Worm (Caenorhabditis elegans) whole organism, young adult: Measurements from ENCODE around the gene fbxa-79.
"Not testable (repeated sequence)": the region's sequence is repeated elsewhere in the genome, so short reads cannot be mapped to it uniquely, and the experiment has no call there.

Experiments
- F39B2.1 ChIP-seq: fragments of 200-800 bp; sonication (Bioruptor generic); IDR thresholded peaks from 2 replicates; pipeline ENCODE4 v1.3.6; 2022; ENCODE audit warnings: missing genetic modification reagents, missing genetic modification characterization, missing compliant biosample characterization
- K11D2.4 ChIP-seq: fragments of 200-800 bp; sonication (Bioruptor generic); IDR thresholded peaks from 2 replicates; pipeline ENCODE4 v1.3.6; 2022; ENCODE audit warnings: missing genetic modification reagents, missing genetic modification characterization, missing compliant biosample characterization
- T26A5.8 ChIP-seq: sonication (generic microtip); optimal IDR thresholded peaks from 2 replicates; lab custom pipeline; 2016; ENCODE audit warnings: missing genetic modification characterization, missing compliant biosample characterization
- Y53F4B.3 ChIP-seq: fragments of 200-800 bp; sonication (Bioruptor generic); IDR thresholded peaks from 2 replicates; pipeline ENCODE4 v1.3.6; 2022; ENCODE audit warnings: missing genetic modification reagents, missing genetic modification characterization, missing compliant biosample characterization
- ZK185.1 ChIP-seq: sonication (generic microtip); optimal IDR thresholded peaks from 2 replicates; lab custom pipeline; 2016; ENCODE audit warnings: mild to moderate bottlenecking, missing genetic modification characterization, missing compliant biosample characterization; ENCODE audit not compliant: poor library complexity, severe bottlenecking
- aptf-2 ChIP-seq: fragments of 200-800 bp; sonication (Bioruptor generic); conservative IDR thresholded peaks from 2 replicates; pipeline ENCODE4 v1.3.6; 2022; ENCODE audit warnings: missing genetic modification reagents, missing genetic modification characterization, missing compliant biosample characterization
- bed-1 ChIP-seq: fragments of 200-800 bp; sonication (Bioruptor generic); IDR thresholded peaks from 2 replicates; pipeline ENCODE4 v1.3.6; 2022; ENCODE audit warnings: missing genetic modification reagents, missing genetic modification characterization, missing compliant biosample characterization
- cebp-1 ChIP-seq, 2 experiments: fragments of 200-800 bp in 1 of 2; sonication (Bioruptor generic) in 1 of 2; sonication (generic microtip) in 1 of 2; IDR thresholded peaks in 1 of 2; optimal IDR thresholded peaks in 1 of 2; 2 replicates each; pipeline versions ENCODE4 v1.3.6 to Lab custom; 2017 to 2022; ENCODE audit warnings: missing compliant biosample characterization in 2 of 2, missing genetic modification characterization in 2 of 2, mild to moderate bottlenecking in 1 of 2, missing genetic modification reagents in 1 of 2, moderate library complexity in 1 of 2
- ceh-27 ChIP-seq: fragments of 200-800 bp; sonication (Bioruptor generic); optimal IDR thresholded peaks from 2 replicates; lab custom pipeline; 2018; ENCODE audit warnings: mild to moderate bottlenecking, missing genetic modification characterization, moderate library complexity, missing compliant biosample characterization
- ceh-91 ChIP-seq: fragments of 200-800 bp; sonication (Bioruptor generic); IDR thresholded peaks from 2 replicates; pipeline ENCODE4 v1.3.6; 2022; ENCODE audit warnings: missing genetic modification reagents, missing genetic modification characterization, missing compliant biosample characterization
- egrh-3 ChIP-seq: fragments of 200-800 bp; sonication (Bioruptor generic); IDR thresholded peaks from 2 replicates; pipeline ENCODE4 v1.3.6; 2022; ENCODE audit warnings: missing genetic modification reagents, missing genetic modification characterization, missing compliant biosample characterization
- lag-1 ChIP-seq: fragments of 200-800 bp; sonication (Bioruptor generic); IDR thresholded peaks from 2 replicates; pipeline ENCODE4 v1.3.6; 2022; ENCODE audit warnings: missing genetic modification reagents, missing genetic modification characterization, missing compliant biosample characterization
- lin-40 ChIP-seq: sonication (generic microtip); optimal IDR thresholded peaks from 2 replicates; lab custom pipeline; 2016; ENCODE audit warnings: missing genetic modification characterization, mild to moderate bottlenecking, missing compliant biosample characterization, missing genotype, missing genetic modification reagents
- mcd-1 ChIP-seq: fragments of 200-800 bp; sonication (Bioruptor generic); IDR thresholded peaks from 2 replicates; pipeline ENCODE4 v1.3.6; 2022; ENCODE audit warnings: missing genetic modification reagents, missing genetic modification characterization, missing compliant biosample characterization
- nfya-1 ChIP-seq: sonication (generic microtip); optimal IDR thresholded peaks from 2 replicates; lab custom pipeline; 2017; ENCODE audit warnings: antibody characterized with exemption, missing compliant biosample characterization, missing genetic modification characterization, borderline replicate concordance; ENCODE audit not compliant: insufficient read depth
- nhr-179 ChIP-seq: sonication (generic microtip); optimal IDR thresholded peaks from 2 replicates; lab custom pipeline; 2016; ENCODE audit warnings: mild to moderate bottlenecking, missing genetic modification characterization, missing compliant biosample characterization
- nhr-27 ChIP-seq: fragments of 200-800 bp; sonication (Bioruptor generic); optimal IDR thresholded peaks from 2 replicates; lab custom pipeline; 2018; ENCODE audit warnings: mild to moderate bottlenecking, missing genetic modification characterization, moderate library complexity, missing compliant biosample characterization
- nhr-80 ChIP-seq: sonication (generic microtip); optimal IDR thresholded peaks from 2 replicates; lab custom pipeline; 2016; ENCODE audit warnings: missing genetic modification characterization, missing compliant biosample characterization
- rcor-1 ChIP-seq: fragments of 200-800 bp; sonication (Bioruptor generic); IDR thresholded peaks from 2 replicates; pipeline ENCODE4 v1.3.6; 2022; ENCODE audit warnings: missing genetic modification reagents, missing genetic modification characterization, missing compliant biosample characterization

The fbxa-79 gene

ce11 chrIII:1275513-1275912 is 32.6 kb downstream of the fbxa-79 start, which contains the start of gene fbxa-30:
TSS of gene fbxa-30 (minus strand) at chrIII:1275613.
- TF ChIP-seq cebp-1 (GFP tag; IDR thresholded peaks at IDR 0.05; lab: Robert Waterston, UW) = no peak
- peak; percentile 57 for TF ChIP-seq cebp-1 (tag; optimal IDR thresholded peaks at IDR 0.05; lab: Kevin White, UChicago)
- peak; percentile 5 for TF ChIP-seq nhr-80 (tag; lab: Kevin White, UChicago)
- no peak for TF ChIP-seq nhr-27
- TF ChIP-seq, all 124 proteins: peak for 2

- no peak for TF ChIP-seq nfya-1
- no peak for TF ChIP-seq aptf-2 (GFP tag; lab: Robert Waterston, UW)
- no peak for TF ChIP-seq ZK185.1 (tag; lab: Kevin White, UChicago)
- peak; percentile 30 for TF ChIP-seq nhr-80 (tag; lab: Kevin White, UChicago)
- TF ChIP-seq, all 124 proteins: peak for 1
Measured at ce11 chrIII:1273655-1274328, 34.3 kb downstream of the fbxa-79 start, which contains the start of gene fbxa-29. TSS of gene fbxa-29 (minus strand) at chrIII:1273705.

DNA sequence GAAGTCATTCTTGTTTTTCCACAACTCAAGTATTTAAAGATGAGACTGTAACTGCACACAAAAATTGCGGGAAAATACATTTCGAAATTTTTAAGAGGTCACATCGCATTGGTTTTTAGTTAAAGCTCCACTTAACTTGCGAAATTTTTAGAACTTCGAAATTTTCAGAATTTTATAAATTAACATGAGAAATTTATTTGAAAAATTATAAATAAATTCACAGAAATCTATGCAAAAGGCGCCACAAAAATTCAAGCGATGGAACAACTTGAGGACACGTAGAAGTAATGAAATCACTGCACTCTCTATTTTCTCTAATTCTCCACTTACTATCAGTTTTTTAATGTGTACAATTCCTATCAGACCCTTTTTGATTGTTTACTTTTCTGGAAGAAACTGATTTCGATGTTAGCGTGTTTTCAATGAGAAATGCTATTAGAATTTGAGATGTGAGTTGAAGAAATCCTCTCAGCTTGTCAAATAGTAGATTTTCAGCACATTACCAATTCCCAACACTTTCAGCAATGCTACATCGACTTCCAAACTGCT is 36.6 kb downstream of the fbxa-79 start, which contains the start of gene fbxa-31:
fbxa-31 (minus strand) TSS at position 51 of the 549 bp plus-strand sequence.
- TF ChIP-seq aptf-2 (GFP tag; lab: Robert Waterston, UW) (no peak), nhr-179 (tag; lab: Kevin White, UChicago) (no peak), lin-40 (tag; lab: Kevin White, UChicago) (no peak), nhr-80 (tag; lab: Kevin White, UChicago) (peak; percentile 45), cebp-1 (GFP tag; IDR thresholded peaks at IDR 0.05; lab: Robert Waterston, UW) (no peak), cebp-1 (tag; optimal IDR thresholded peaks at IDR 0.05; lab: Kevin White, UChicago) (peak; percentile 23), mcd-1 (GFP tag; lab: Robert Waterston, UW) (no peak), K11D2.4 (no peak), rcor-1 (GFP tag; lab: Robert Waterston, UW) (no peak)

DNA sequence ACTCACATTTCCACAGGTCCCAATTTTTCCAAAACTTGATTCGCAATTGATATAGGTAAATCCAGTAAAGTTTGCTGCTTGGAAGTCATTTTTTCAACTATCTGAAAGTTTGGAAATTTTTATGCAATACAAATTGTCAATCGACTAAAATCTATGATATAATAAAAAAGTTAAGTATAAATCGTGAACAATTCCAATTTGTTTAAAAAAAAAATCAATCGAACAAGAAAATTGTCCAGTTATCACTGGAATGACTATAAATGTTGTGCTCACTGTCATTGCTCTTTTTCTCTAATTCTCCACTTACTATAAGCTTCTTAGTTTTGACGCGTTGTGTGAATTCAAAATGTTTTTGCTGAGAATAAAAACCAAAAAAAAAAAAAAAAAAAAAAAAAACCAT is 38.9 kb downstream of the fbxa-79 start, which contains the start of gene fbxa-32:
fbxa-32 (minus strand) TSS at position 101 of the 400 bp plus-strand sequence.
- peak; percentile 36 for TF ChIP-seq nhr-80 (tag; lab: Kevin White, UChicago)
- TF ChIP-seq F39B2.1 (GFP tag; lab: Robert Waterston, UW) = no peak

DNA sequence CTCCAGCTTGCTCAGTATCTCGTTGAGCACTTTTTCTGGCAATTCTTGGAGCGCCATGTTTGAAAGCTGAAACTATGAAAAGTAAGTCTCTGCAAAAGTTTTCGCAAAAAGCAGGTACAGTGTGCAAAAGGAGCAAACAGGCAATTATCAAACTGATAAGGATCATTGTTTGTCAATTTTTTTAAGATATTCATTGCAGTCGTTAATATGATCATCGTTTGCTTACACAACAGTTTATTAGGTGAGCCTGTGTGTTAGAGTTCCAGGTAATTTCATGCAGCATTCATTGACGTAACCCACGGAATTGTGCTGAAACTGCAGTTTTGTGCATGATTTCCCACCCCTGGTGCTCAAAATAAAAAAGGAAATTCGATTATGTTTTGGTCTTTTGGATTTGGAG is 41.3 kb downstream of the fbxa-79 start, which contains the start of gene fbxa-151:
fbxa-151 (minus strand) TSS at position 101 of the 400 bp plus-strand sequence.
- TF ChIP-seq ceh-27 (GFP tag; lab: Kevin White, UChicago); nhr-80 (tag; lab: Kevin White, UChicago); bed-1 (GFP tag; lab: Robert Waterston, UW): not testable (repeated sequence)

DNA sequence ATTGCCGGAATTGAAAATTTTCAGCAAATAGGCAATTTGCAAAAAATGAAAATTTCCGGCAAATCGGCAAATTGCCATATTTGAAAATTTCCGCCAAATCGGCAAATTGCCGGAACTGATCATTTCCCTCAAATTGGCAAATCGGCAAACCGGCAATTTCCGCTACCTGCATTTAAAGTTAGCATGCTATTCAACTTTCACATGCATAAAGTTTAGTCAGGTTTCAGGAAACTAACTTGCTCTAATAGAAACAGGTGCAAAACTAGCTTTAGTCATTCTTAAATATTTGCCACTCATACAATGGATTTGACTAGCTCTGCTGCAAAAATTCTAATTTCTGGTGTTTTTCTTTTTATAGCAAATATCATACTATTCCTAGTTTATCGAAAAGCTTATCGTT is 44.4 kb downstream of the fbxa-79 start, which contains the start of gene srz-9:
srz-9 (plus strand) TSS at position 301 of the 400 bp plus-strand sequence.
- TF ChIP-seq lag-1; nhr-179 (tag; lab: Kevin White, UChicago); T26A5.8 (tag; lab: Kevin White, UChicago): not testable (repeated sequence)

DNA sequence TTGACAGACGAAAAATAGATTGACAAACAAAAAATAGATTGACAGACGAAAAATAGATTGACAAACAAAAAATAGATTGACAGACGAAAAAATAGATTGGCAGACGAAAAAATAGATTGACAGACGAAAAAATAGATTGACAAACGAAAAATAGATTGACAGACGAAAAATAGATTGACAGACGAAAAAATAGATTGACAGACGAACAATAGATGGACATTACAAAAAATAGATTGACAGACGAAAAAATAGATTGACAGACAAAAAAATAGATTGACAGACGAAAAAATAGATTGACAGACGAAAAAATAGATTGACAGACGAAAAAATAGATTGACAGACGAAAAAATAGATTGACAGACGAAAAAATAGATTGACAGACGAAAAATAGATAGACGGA is 46.9 kb downstream of the fbxa-79 start:
- TF ChIP-seq ceh-91 (GFP tag; lab: Robert Waterston, UW) (peak; percentile 9; the same call in 1 of the 2 replicates), Y53F4B.3 (GFP tag; lab: Robert Waterston, UW) (peak; percentile 93; the same call in 1 of the 2 replicates), egrh-3 (GFP tag; lab: Robert Waterston, UW) (peak; percentile 20)

DNA sequence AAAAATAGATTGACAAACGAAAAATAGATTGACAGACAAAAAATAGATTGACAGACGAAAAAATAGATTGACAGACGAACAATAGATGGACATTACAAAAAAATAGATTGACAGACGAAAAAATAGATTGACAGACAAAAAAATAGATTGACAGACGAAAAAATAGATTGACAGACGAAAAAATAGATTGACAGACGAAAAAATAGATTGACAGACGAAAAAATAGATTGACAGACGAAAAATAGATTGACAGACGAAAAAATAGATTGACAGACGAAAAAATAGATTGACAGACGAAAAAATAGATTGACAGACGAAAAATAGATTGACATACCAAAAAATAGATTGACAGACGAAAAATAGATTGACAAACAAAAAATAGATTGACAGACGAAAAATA is 47.8 kb downstream of the fbxa-79 start:
- peak; percentile 98 for TF ChIP-seq egrh-3 (GFP tag; lab: Robert Waterston, UW)
